Fruit fly (Drosophila melanogaster) whole organism: Measurements from ENCODE around the gene CG14742.

ENCODE experiments used
- pan ChIP-seq: fragments of >200 bp; optimal IDR thresholded peaks from 2 replicates; lab custom pipeline; 2017
- usp ChIP-seq: fragments of >200 bp; optimal IDR thresholded peaks from 2 replicates; lab custom pipeline; 2017; ENCODE audit warnings: missing biosample characterization, missing genetic modification characterization, mixed read lengths

dm6 chr3R:12210260-12210659, 4.0 kb upstream of the CG14742 start, which contains the start of gene CG4830:
- TF ChIP-seq usp (GFP tag; lab: Kevin White, UChicago) (no peak), pan (lab: Kevin White, UChicago) (no peak)
